Worm (Caenorhabditis elegans) whole organism, L2 larva: Measurements from ENCODE around the gene T20B3.1.

ENCODE experiments used
- C34F6.9 ChIP-seq: fragments of 150-350 bp; optimal IDR thresholded peaks from 2 replicates; lab custom pipeline; 2014; ENCODE audit warnings: missing biosample characterization, missing genetic modification characterization
- F13H6.1 ChIP-seq: sonication (generic microtip); optimal IDR thresholded peaks from 2 replicates; lab custom pipeline; 2016; ENCODE audit warnings: missing genetic modification characterization, missing compliant biosample characterization
- Y55F3AM.14 ChIP-seq: fragments of 200-800 bp; sonication (Bioruptor generic); optimal IDR thresholded peaks from 2 replicates; lab custom pipeline; 2018; ENCODE audit warnings: mild to moderate bottlenecking, missing genetic modification characterization, missing compliant biosample characterization
- ZK546.5 ChIP-seq: sonication (generic microtip); optimal IDR thresholded peaks from 2 replicates; lab custom pipeline; 2017; ENCODE audit warnings: missing biosample characterization, missing genetic modification characterization
- aly-2 ChIP-seq: fragments of 150-350 bp; optimal IDR thresholded peaks from 2 replicates; lab custom pipeline; 2014; ENCODE audit warnings: missing biosample characterization, missing genetic modification characterization
- ama-1 ChIP-seq: fragments of 150-350 bp; optimal IDR thresholded peaks from 2 replicates; lab custom pipeline; 2018; ENCODE audit warnings: inconsistent platforms
- blmp-1 ChIP-seq: sonication (generic microtip); optimal IDR thresholded peaks from 2 replicates; lab custom pipeline; 2017; ENCODE audit warnings: missing genetic modification characterization, mild to moderate bottlenecking, missing compliant biosample characterization, antibody characterized with exemption, moderate library complexity; ENCODE audit not compliant: insufficient read depth
- ceh-16 ChIP-seq: fragments of 150-350 bp; optimal IDR thresholded peaks from 2 replicates; lab custom pipeline; 2014; ENCODE audit warnings: missing biosample characterization, missing genetic modification characterization
- ceh-82 ChIP-seq: fragments of 150-350 bp; optimal IDR thresholded peaks from 2 replicates; lab custom pipeline; 2014; ENCODE audit warnings: missing biosample characterization, missing genetic modification characterization
- dmd-4 ChIP-seq: sonication (generic microtip); optimal IDR thresholded peaks from 2 replicates; lab custom pipeline; 2017; ENCODE audit warnings: missing biosample characterization, missing genetic modification characterization
- egl-27 ChIP-seq: sonication (generic microtip); optimal IDR thresholded peaks from 3 replicates; lab custom pipeline; 2017; ENCODE audit warnings: missing biosample characterization, missing genetic modification reagents, missing genetic modification characterization
- elt-1 ChIP-seq: fragments of 150-350 bp; optimal IDR thresholded peaks from 2 replicates; lab custom pipeline; 2014; ENCODE audit warnings: missing biosample characterization, missing genetic modification characterization
- fos-1 ChIP-seq: fragments of 150-350 bp; optimal IDR thresholded peaks from 2 replicates; lab custom pipeline; 2014; ENCODE audit warnings: missing biosample characterization, missing genetic modification characterization
- lin-11 ChIP-seq: fragments of 150-350 bp; sonication (generic microtip); optimal IDR thresholded peaks from 2 replicates; lab custom pipeline; 2014; ENCODE audit warnings: missing biosample characterization, missing genetic modification characterization, inconsistent platforms, mixed read lengths
- lin-13 ChIP-seq: fragments of 150-350 bp; optimal IDR thresholded peaks from 2 replicates; lab custom pipeline; 2014; ENCODE audit warnings: missing biosample characterization, missing genetic modification reagents, missing genetic modification characterization
- lin-39 ChIP-seq: fragments of 150-350 bp; optimal IDR thresholded peaks from 2 replicates; lab custom pipeline; 2014; ENCODE audit warnings: missing biosample characterization, missing genetic modification reagents, missing genetic modification characterization
- lsy-2 ChIP-seq, 2 experiments: fragments of 150-350 bp in 1 of 2; sonication (generic microtip) in 1 of 2; optimal IDR thresholded peaks; 2 replicates each; lab custom pipeline; 2014 to 2017; ENCODE audit warnings: missing biosample characterization in 2 of 2, missing genetic modification characterization in 2 of 2
- mab-5 ChIP-seq: fragments of 150-350 bp; optimal IDR thresholded peaks from 2 replicates; lab custom pipeline; 2014; ENCODE audit warnings: missing biosample characterization, missing genetic modification characterization
- mbf-1 ChIP-seq: sonication (generic microtip); optimal IDR thresholded peaks from 2 replicates; lab custom pipeline; 2017; ENCODE audit warnings: missing biosample characterization, missing genetic modification characterization
- nhr-10 ChIP-seq: sonication (generic microtip); optimal IDR thresholded peaks from 2 replicates; lab custom pipeline; 2017; ENCODE audit warnings: missing biosample characterization, missing genetic modification characterization
- nhr-11 ChIP-seq: fragments of 150-350 bp; optimal IDR thresholded peaks from 2 replicates; lab custom pipeline; 2014; ENCODE audit warnings: missing biosample characterization, missing genetic modification characterization
- nhr-12 ChIP-seq: fragments of 150-350 bp; optimal IDR thresholded peaks from 2 replicates; lab custom pipeline; 2014; ENCODE audit warnings: missing biosample characterization, missing genetic modification characterization
- nhr-129 ChIP-seq: fragments of 150-350 bp; optimal IDR thresholded peaks from 2 replicates; lab custom pipeline; 2014; ENCODE audit warnings: missing biosample characterization, missing genetic modification characterization
- nhr-23 ChIP-seq: fragments of 150-350 bp; optimal IDR thresholded peaks from 2 replicates; lab custom pipeline; 2014; ENCODE audit warnings: missing biosample characterization, missing genetic modification reagents, missing genetic modification characterization
- nhr-237 ChIP-seq: fragments of 150-350 bp; optimal IDR thresholded peaks from 2 replicates; lab custom pipeline; 2014; ENCODE audit warnings: missing biosample characterization, missing genetic modification characterization
- nhr-6 ChIP-seq: fragments of 150-350 bp; optimal IDR thresholded peaks from 2 replicates; lab custom pipeline; 2014; ENCODE audit warnings: missing biosample characterization, missing genetic modification characterization
- nhr-77 ChIP-seq: fragments of 150-350 bp; optimal IDR thresholded peaks from 2 replicates; lab custom pipeline; 2014; ENCODE audit warnings: missing biosample characterization, missing genetic modification characterization
- peb-1 ChIP-seq: fragments of 150-350 bp; optimal IDR thresholded peaks from 2 replicates; lab custom pipeline; 2014; ENCODE audit warnings: missing biosample characterization, missing genetic modification characterization
- sem-4 ChIP-seq: fragments of 150-350 bp; optimal IDR thresholded peaks from 2 replicates; lab custom pipeline; 2014; ENCODE audit warnings: missing biosample characterization, missing genetic modification reagents, missing genetic modification characterization
- sma-9 ChIP-seq, 2 experiments: fragments of 150-350 bp in 1 of 2; sonication (generic microtip) in 1 of 2; optimal IDR thresholded peaks; 2 replicates each; lab custom pipeline; 2014 to 2016; ENCODE audit warnings: missing genetic modification characterization in 2 of 2, mild to moderate bottlenecking in 1 of 2, missing biosample characterization in 1 of 2, missing compliant biosample characterization in 1 of 2, missing genetic modification reagents in 1 of 2, moderate library complexity in 1 of 2
- snpc-4 ChIP-seq: fragments of 150-350 bp; optimal IDR thresholded peaks from 2 replicates; lab custom pipeline; 2014; ENCODE audit warnings: missing biosample characterization, missing genetic modification characterization
- unc-39 ChIP-seq: fragments of 150-350 bp; optimal IDR thresholded peaks from 2 replicates; lab custom pipeline; 2014; ENCODE audit warnings: missing biosample characterization, missing genetic modification characterization
- unc-55 ChIP-seq: fragments of 150-350 bp; sonication (generic microtip); optimal IDR thresholded peaks from 3 replicates; lab custom pipeline; 2014; ENCODE audit warnings: missing biosample characterization, missing genetic modification reagents, missing genetic modification characterization
- zag-1 ChIP-seq: fragments of 150-350 bp; optimal IDR thresholded peaks from 2 replicates; lab custom pipeline; 2014; ENCODE audit warnings: missing biosample characterization, missing genetic modification characterization
- ztf-11 ChIP-seq: sonication (generic microtip); optimal IDR thresholded peaks from 2 replicates; lab custom pipeline; 2017; ENCODE audit warnings: missing biosample characterization, missing genetic modification characterization
- ztf-4 ChIP-seq: fragments of 150-350 bp; optimal IDR thresholded peaks from 2 replicates; lab custom pipeline; 2014; ENCODE audit warnings: missing biosample characterization, missing genetic modification characterization

The T20B3.1 gene

ce11 chrV:16834989-16835388 is 19.6 kb downstream of the T20B3.1 start, which contains the start of gene tni-3:
tni-3 (minus strand) TSS chrV:16835128.
- TF ChIP-seq mab-5 (tag; lab: Kevin White, UChicago) = no peak
- no peak for TF ChIP-seq nhr-12
- no peak for TF ChIP-seq nhr-11
- no peak for TF ChIP-seq ceh-82
- TF ChIP-seq nhr-237 (tag; lab: Kevin White, UChicago) = no peak
- no peak for TF ChIP-seq nhr-6
- TF ChIP-seq mbf-1 (tag; lab: Kevin White, UChicago) = no peak
- TF ChIP-seq ztf-11 (tag; lab: Kevin White, UChicago) = no peak
- TF ChIP-seq nhr-77 (tag; lab: Kevin White, UChicago) = no peak
- TF ChIP-seq fos-1 = no peak
- TF ChIP-seq C34F6.9 (tag; lab: Kevin White, UChicago) = no peak
- no peak for TF ChIP-seq lin-13 (GFP tag; lab: Kevin White, UChicago)
- TF ChIP-seq elt-1 (tag; lab: Kevin White, UChicago) = no peak
- TF ChIP-seq ZK546.5 (tag; lab: Kevin White, UChicago) = no peak
- no peak for TF ChIP-seq ama-1 (lab: Kevin White, UChicago)
- TF ChIP-seq lin-39 (tag; lab: Kevin White, UChicago) = no peak
- TF ChIP-seq sma-9 (GFP tag; optimal IDR thresholded peaks at IDR 0.05; lab: Kevin White, UChicago) = no peak
- no peak for TF ChIP-seq sma-9 (tag; optimal IDR thresholded peaks at IDR 0.05; lab: Kevin White, UChicago)
- TF ChIP-seq snpc-4 (tag; lab: Kevin White, UChicago) = no peak
- TF ChIP-seq F13H6.1 (tag; lab: Kevin White, UChicago) = no peak

ce11 chrV:16836100-16836499 is 20.7 kb downstream of the T20B3.1 start:
- TF ChIP-seq ceh-16 (tag; lab: Kevin White, UChicago) = no peak
- no peak for TF ChIP-seq nhr-129 (tag; lab: Kevin White, UChicago)
- TF ChIP-seq unc-39 (tag; lab: Kevin White, UChicago) = no peak
- TF ChIP-seq F13H6.1 (tag; lab: Kevin White, UChicago) = no peak
- TF ChIP-seq sem-4 (tag; lab: Kevin White, UChicago) = no peak
- no peak for TF ChIP-seq aly-2 (tag; lab: Kevin White, UChicago)
- TF ChIP-seq dmd-4 = no peak
- TF ChIP-seq, all 48 proteins: peak for 0

ce11 chrV:16838435-16838834 is 23.1 kb downstream of the T20B3.1 start:
- TF ChIP-seq lin-13 (GFP tag; lab: Kevin White, UChicago) (no peak), zag-1 (tag; lab: Kevin White, UChicago) (no peak), lin-11 (tag; lab: Kevin White, UChicago) (no peak), unc-55 (GFP tag; lab: Kevin White, UChicago) (no peak), nhr-77 (tag; lab: Kevin White, UChicago) (no peak), lsy-2 (tag; optimal IDR thresholded peaks at IDR 0.05; lab: Kevin White, UChicago) (no peak), ztf-4 (tag; lab: Kevin White, UChicago) (no peak), dmd-4 (no peak), Y55F3AM.14 (GFP tag; lab: Kevin White, UChicago) (no peak), nhr-237 (tag; lab: Kevin White, UChicago) (no peak), nhr-23 (no peak), sma-9 (GFP tag; optimal IDR thresholded peaks at IDR 0.05; lab: Kevin White, UChicago) (no peak), sma-9 (tag; optimal IDR thresholded peaks at IDR 0.05; lab: Kevin White, UChicago) (no peak), peb-1 (tag; lab: Kevin White, UChicago) (no peak), egl-27 (no peak), nhr-10 (tag; lab: Kevin White, UChicago) (no peak), blmp-1 (tag; lab: Kevin White, UChicago) (no peak), sem-4 (tag; lab: Kevin White, UChicago) (no peak)
- TF ChIP-seq, all 48 proteins: peak for 0

ce11 chrV:16840283-16840682 is 24.9 kb downstream of the T20B3.1 start:
- peak; percentile 76 for TF ChIP-seq fos-1
- TF ChIP-seq ZK546.5 (tag; lab: Kevin White, UChicago) = no peak
- TF ChIP-seq lin-13 (GFP tag; lab: Kevin White, UChicago) = no peak
- peak; percentile 50 for TF ChIP-seq sma-9 (GFP tag; optimal IDR thresholded peaks at IDR 0.05; lab: Kevin White, UChicago)
- TF ChIP-seq sma-9 (tag; optimal IDR thresholded peaks at IDR 0.05; lab: Kevin White, UChicago) = no peak
